ENCODE assay signal across 2 worm cellular contexts in genomic region chrII:3806964-3807363, ce11.
TF ChIP-seq lines count a peak whose summit lies in the region.

Gene F54D10.4 (minus strand): TSS chrII:3807064.

TF ChIP-seq in whole organism, L4 larva, 104 proteins besides CTCF, POLR2A, EP300 and RAD21:
- no peak for TF ChIP-seq nhr-76 (tag; optimal IDR thresholded peaks at IDR 0.05; lab: Kevin White, UChicago)
- TF ChIP-seq dpl-1 (GFP tag; optimal IDR thresholded peaks at IDR 0.05; lab: Kevin White, UChicago), result no peak
- no peak for TF ChIP-seq mxl-3 (GFP tag; optimal IDR thresholded peaks at IDR 0.05; lab: Kevin White, UChicago)
- no peak for TF ChIP-seq lir-3 (tag; optimal IDR thresholded peaks at IDR 0.05; lab: Kevin White, UChicago)
- no peak for TF ChIP-seq ces-1 (GFP tag; optimal IDR thresholded peaks at IDR 0.05; lab: Kevin White, UChicago)
- TF ChIP-seq unc-130 (GFP tag; optimal IDR thresholded peaks at IDR 0.05; lab: Kevin White, UChicago), result no peak
- TF ChIP-seq aha-1 (tag; lab: Kevin White, UChicago), result peak; percentile 82

TF ChIP-seq in whole organism, young adult, 124 proteins besides CTCF, POLR2A, EP300 and RAD21:
- TF ChIP-seq lin-40 (tag; optimal IDR thresholded peaks at IDR 0.05; lab: Kevin White, UChicago), result no peak
- 0 out of 2 replicates have a peak, but pooled peaks have one; percentile 9 for TF ChIP-seq madf-6 (GFP tag; IDR thresholded peaks at IDR 0.05; lab: Robert Waterston, UW)
TF ChIP-seq in whole organism, young adult: peak in this region for 1.
